Worm (Caenorhabditis elegans): ENCODE results near the gene trcs-2.

DNA sequence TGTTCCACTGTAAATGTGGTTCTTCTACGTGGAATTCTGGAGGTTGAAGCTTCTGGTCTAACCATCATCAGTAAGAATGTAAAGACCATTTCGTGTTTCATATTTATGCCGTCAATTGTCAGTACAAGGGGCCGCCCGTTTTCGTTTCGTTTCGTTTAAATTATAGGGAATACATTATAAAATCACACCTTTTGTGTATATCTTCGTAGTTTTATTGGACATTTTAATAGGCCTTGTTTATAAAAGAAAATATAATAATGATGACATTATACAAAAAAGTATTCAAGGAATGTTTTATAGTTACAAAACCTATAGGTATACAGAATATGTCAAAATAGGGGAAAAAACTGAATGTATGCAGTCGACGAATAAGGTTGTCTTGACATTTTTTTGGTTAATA, 18.5 kb upstream of the trcs-2 start, which contains the start of gene ceh-7:
- TF ChIP-seq ama-1 (optimal IDR thresholded peaks at IDR 0.05) (no peak), aly-1 (tag; optimal IDR thresholded peaks at IDR 0.05) (no peak), tra-4 (tag; optimal IDR thresholded peaks at IDR 0.05) (no peak), scrt-1 (GFP tag; IDR thresholded peaks at IDR 0.05) (no peak), ceh-13 (GFP tag; optimal IDR thresholded peaks at IDR 0.05) (no peak), hnd-1 (tag; optimal IDR thresholded peaks at IDR 0.05) (no peak), flt-1 (GFP tag; IDR thresholded peaks at IDR 0.05) (no peak), tbx-37 (GFP tag; conservative IDR thresholded peaks at IDR 0.05) (no peak), ceh-36 (tag; optimal IDR thresholded peaks at IDR 0.05) (no peak), F13C5.2 (tag; optimal IDR thresholded peaks at IDR 0.05) (no peak), pes-1 (GFP tag; IDR thresholded peaks at IDR 0.05) (no peak), hmg-4 (GFP tag; optimal IDR thresholded peaks at IDR 0.05) (no peak), tbx-11 (GFP tag; IDR thresholded peaks at IDR 0.05) (no peak), hmbx-1 (tag; optimal IDR thresholded peaks at IDR 0.05) (no peak)

All from whole organism, early embryonic.